Worm (Caenorhabditis elegans): ENCODE data around the gene tag-30.

tag-30 gene

ce11 chrIV:11893336-11893735 is 38.4 kb upstream of the tag-30 start:
- TF ChIP-seq snpc-4 (tag; optimal IDR thresholded peaks at IDR 0.05) (no peak), ztf-4 (tag; optimal IDR thresholded peaks at IDR 0.05) (no peak), ZK546.5 (tag; optimal IDR thresholded peaks at IDR 0.05) (no peak), unc-55 (GFP tag; optimal IDR thresholded peaks at IDR 0.05) (no peak), ceh-16 (tag; optimal IDR thresholded peaks at IDR 0.05) (no peak), nhr-11 (tag; optimal IDR thresholded peaks at IDR 0.05) (no peak), sem-4 (tag; optimal IDR thresholded peaks at IDR 0.05) (no peak), egl-27 (tag; optimal IDR thresholded peaks at IDR 0.05) (no peak), nhr-10 (tag; optimal IDR thresholded peaks at IDR 0.05) (no peak)

ce11 chrIV:11892545-11892944 is 37.6 kb upstream of the tag-30 start:
- no peak for TF ChIP-seq mab-5 (tag; optimal IDR thresholded peaks at IDR 0.05)

ce11 chrIV:11885313-11885712 is 30.4 kb upstream of the tag-30 start, which contains the start of gene let-653:
let-653 (plus strand) TSS chrIV:11885613.
- no peak for TF ChIP-seq zag-1 (tag; optimal IDR thresholded peaks at IDR 0.05)
- no peak for TF ChIP-seq egl-27 (tag; optimal IDR thresholded peaks at IDR 0.05)
- no peak for TF ChIP-seq nhr-237 (tag; optimal IDR thresholded peaks at IDR 0.05)
- TF ChIP-seq nhr-23 (tag; optimal IDR thresholded peaks at IDR 0.05): no peak
- no peak for TF ChIP-seq ceh-16 (tag; optimal IDR thresholded peaks at IDR 0.05)
- TF ChIP-seq F13H6.1 (tag; optimal IDR thresholded peaks at IDR 0.05): no peak
- TF ChIP-seq dmd-4 (tag; optimal IDR thresholded peaks at IDR 0.05): no peak
- no peak for TF ChIP-seq nhr-21 (tag; optimal IDR thresholded peaks at IDR 0.05)
- TF ChIP-seq C34F6.9 (tag; optimal IDR thresholded peaks at IDR 0.05): no peak
- no peak for TF ChIP-seq ZK546.5 (tag; optimal IDR thresholded peaks at IDR 0.05)
- TF ChIP-seq nhr-129 (tag; optimal IDR thresholded peaks at IDR 0.05): no peak
- TF ChIP-seq nhr-77 (tag; optimal IDR thresholded peaks at IDR 0.05): no peak
- TF ChIP-seq snpc-4 (tag; optimal IDR thresholded peaks at IDR 0.05): no peak
- no peak for TF ChIP-seq ceh-82 (tag; optimal IDR thresholded peaks at IDR 0.05)
- no peak for TF ChIP-seq elt-1 (tag; optimal IDR thresholded peaks at IDR 0.05)
- TF ChIP-seq elt-3 (tag; optimal IDR thresholded peaks at IDR 0.05): no peak
- TF ChIP-seq sma-9 (GFP tag; optimal IDR thresholded peaks at IDR 0.05): no peak
- no peak for TF ChIP-seq sma-9 (tag; optimal IDR thresholded peaks at IDR 0.05)
- TF ChIP-seq unc-62 (GFP tag; optimal IDR thresholded peaks at IDR 0.05): no peak
- no peak for TF ChIP-seq nhr-6 (tag; optimal IDR thresholded peaks at IDR 0.05)

- TF ChIP-seq fos-1 (tag; optimal IDR thresholded peaks at IDR 0.05) (peak; percentile 9), sma-9 (GFP tag; optimal IDR thresholded peaks at IDR 0.05) (peak; percentile 15), sma-9 (tag; optimal IDR thresholded peaks at IDR 0.05) (no peak), nhr-21 (tag; optimal IDR thresholded peaks at IDR 0.05) (peak; percentile 48), F13H6.1 (tag; optimal IDR thresholded peaks at IDR 0.05) (no peak), blmp-1 (tag; optimal IDR thresholded peaks at IDR 0.05; ENCODE audit: insufficient read depth) (peak; percentile 62)
Measured at ce11 chrIV:11883478-11883877, 28.5 kb upstream of the tag-30 start.

ce11 chrIV:11882534-11882933 is 27.6 kb upstream of the tag-30 start:
- TF ChIP-seq nhr-21 (tag; optimal IDR thresholded peaks at IDR 0.05) (no peak), sma-9 (GFP tag; optimal IDR thresholded peaks at IDR 0.05) (peak; percentile 58), sma-9 (tag; optimal IDR thresholded peaks at IDR 0.05) (no peak), F13H6.1 (tag; optimal IDR thresholded peaks at IDR 0.05) (no peak), ceh-16 (tag; optimal IDR thresholded peaks at IDR 0.05) (peak; percentile 73), gmeb-1 (tag; optimal IDR thresholded peaks at IDR 0.05) (no peak), elt-3 (tag; optimal IDR thresholded peaks at IDR 0.05) (no peak), ZK546.5 (tag; optimal IDR thresholded peaks at IDR 0.05) (no peak), nhr-129 (tag; optimal IDR thresholded peaks at IDR 0.05) (no peak), snpc-4 (tag; optimal IDR thresholded peaks at IDR 0.05) (no peak), fos-1 (tag; optimal IDR thresholded peaks at IDR 0.05) (no peak), elt-1 (tag; optimal IDR thresholded peaks at IDR 0.05) (peak; percentile 67), sem-4 (tag; optimal IDR thresholded peaks at IDR 0.05) (no peak)

ce11 chrIV:11878249-11878648 is 23.3 kb upstream of the tag-30 start, which contains the start of gene cutl-27:
cutl-27 (plus strand) TSS chrIV:11878549.
- TF ChIP-seq ztf-1 (GFP tag; conservative IDR thresholded peaks at IDR 0.05) (no peak), unc-62 (GFP tag; optimal IDR thresholded peaks at IDR 0.05) (no peak), sma-9 (GFP tag; optimal IDR thresholded peaks at IDR 0.05) (no peak), sma-9 (tag; optimal IDR thresholded peaks at IDR 0.05) (no peak), skn-1 (tag; optimal IDR thresholded peaks at IDR 0.05) (no peak), nhr-10 (tag; optimal IDR thresholded peaks at IDR 0.05) (no peak), lin-13 (GFP tag; optimal IDR thresholded peaks at IDR 0.05) (no peak), gmeb-1 (tag; optimal IDR thresholded peaks at IDR 0.05) (no peak), ZK546.5 (tag; optimal IDR thresholded peaks at IDR 0.05) (no peak), mbf-1 (tag; optimal IDR thresholded peaks at IDR 0.05) (no peak)
